Worm (Caenorhabditis elegans) whole organism, L3 larva: ENCODE data around the gene faah-5.

Source experiments
- ceh-16 ChIP-seq: sonication (generic microtip); optimal IDR thresholded peaks from 2 replicates; lab custom pipeline; 2017; ENCODE audit warnings: missing biosample characterization, missing genetic modification characterization
- egl-5 ChIP-seq: fragments of 150-350 bp; optimal IDR thresholded peaks from 2 replicates; lab custom pipeline; 2017; ENCODE audit warnings: missing biosample characterization, missing genetic modification reagents, missing genetic modification characterization, inconsistent platforms
- fkh-10 ChIP-seq: sonication (generic microtip); optimal IDR thresholded peaks from 2 replicates; lab custom pipeline; 2017; ENCODE audit warnings: missing biosample characterization, missing genetic modification reagents, missing genetic modification characterization
- fkh-2 ChIP-seq: fragments of 150-350 bp; optimal IDR thresholded peaks from 2 replicates; lab custom pipeline; 2014; ENCODE audit warnings: missing biosample characterization, missing genetic modification reagents, missing genetic modification characterization
- lin-15B ChIP-seq: fragments of 150-350 bp; optimal IDR thresholded peaks from 2 replicates; lab custom pipeline; 2014; ENCODE audit warnings: missing biosample characterization, missing genetic modification characterization
- nhr-76 ChIP-seq: fragments of 150-350 bp; sonication (generic microtip); optimal IDR thresholded peaks from 5 replicates; lab custom pipeline; 2014; ENCODE audit warnings: missing biosample characterization, missing genetic modification characterization
- pha-4 ChIP-seq: fragments of 150-350 bp; optimal IDR thresholded peaks from 2 replicates; lab custom pipeline; 2014; ENCODE audit warnings: missing biosample characterization, missing genetic modification reagents, missing genetic modification characterization
- sea-2 ChIP-seq: fragments of 150-350 bp; sonication (generic microtip); optimal IDR thresholded peaks from 4 replicates; lab custom pipeline; 2014; ENCODE audit warnings: missing biosample characterization, missing genetic modification reagents, missing genetic modification characterization
- unc-62 ChIP-seq: fragments of 150-350 bp; sonication (generic microtip); optimal IDR thresholded peaks from 4 replicates; lab custom pipeline; 2014; ENCODE audit warnings: missing biosample characterization, missing genetic modification reagents, missing genetic modification characterization
- zag-1 ChIP-seq: fragments of 150-350 bp; optimal IDR thresholded peaks from 2 replicates; lab custom pipeline; 2014; ENCODE audit warnings: missing biosample characterization, missing genetic modification characterization

DNA sequence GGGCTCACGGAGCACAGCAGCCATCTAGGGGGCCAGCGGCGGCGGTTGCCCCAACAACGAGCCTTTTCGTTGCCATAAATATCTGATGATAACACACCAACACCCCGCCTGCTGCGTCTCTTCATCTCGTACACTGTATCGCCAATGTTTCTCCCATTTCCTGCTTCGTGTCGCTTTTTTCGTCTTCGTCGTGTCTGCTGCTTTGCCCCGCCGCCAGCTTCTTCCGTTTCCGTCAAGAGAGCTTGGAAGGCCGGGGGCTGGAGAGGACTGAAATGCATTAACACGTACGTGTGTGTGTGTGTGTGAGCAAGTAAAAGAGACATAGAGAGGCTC lies 44.7 kb upstream of the faah-5 start:
- TF ChIP-seq lin-15B (tag; lab: Kevin White, UChicago) (peak; percentile 34), ceh-16 (tag; lab: Kevin White, UChicago) (no peak), sea-2 (GFP tag; lab: Kevin White, UChicago) (no peak), fkh-2 (tag; lab: Kevin White, UChicago) (no peak), egl-5 (tag; lab: Kevin White, UChicago) (no peak), nhr-76 (tag; lab: Kevin White, UChicago) (no peak), pha-4 (tag; lab: Kevin White, UChicago) (no peak), fkh-10 (no peak), unc-62 (GFP tag; lab: Kevin White, UChicago) (no peak), zag-1 (no peak)
